Worm (Caenorhabditis elegans) whole organism, late embryonic: ENCODE measurements around the gene pph-6.

Experiments used
- C08G9.2 ChIP-seq: sonication (generic microtip); optimal IDR thresholded peaks from 2 replicates; lab custom pipeline; 2016; ENCODE audit warnings: mild to moderate bottlenecking, missing genetic modification characterization, moderate library complexity, missing compliant biosample characterization
- C38D4.7 ChIP-seq: fragments of 200-800 bp; sonication (Bioruptor generic); optimal IDR thresholded peaks from 2 replicates; lab custom pipeline; 2018; ENCODE audit warnings: mild to moderate bottlenecking, missing genetic modification characterization, moderate library complexity, missing compliant biosample characterization
- K02D7.2 ChIP-seq: sonication (generic microtip); optimal IDR thresholded peaks from 2 replicates; lab custom pipeline; 2017; ENCODE audit warnings: mild to moderate bottlenecking, missing genetic modification characterization, missing compliant biosample characterization
- K09A11.1 ChIP-seq: sonication (generic microtip); optimal IDR thresholded peaks from 2 replicates; lab custom pipeline; 2017; ENCODE audit warnings: antibody characterized with exemption, mild to moderate bottlenecking, missing genetic modification characterization, missing compliant biosample characterization; ENCODE audit not compliant: insufficient read depth
- T23F11.4 ChIP-seq: fragments of 200-800 bp; sonication (Bioruptor generic); optimal IDR thresholded peaks from 2 replicates; lab custom pipeline; 2018; ENCODE audit warnings: mild to moderate bottlenecking, missing genetic modification characterization, missing compliant biosample characterization
- ama-1 ChIP-seq: fragments of 150-350 bp; optimal IDR thresholded peaks from 2 replicates; lab custom pipeline; 2014
- ceh-14 ChIP-seq: sonication (generic microtip); optimal IDR thresholded peaks from 2 replicates; lab custom pipeline; 2016; ENCODE audit warnings: missing genotype, missing genetic modification characterization, missing compliant biosample characterization
- ceh-18 ChIP-seq: sonication (generic microtip); optimal IDR thresholded peaks from 2 replicates; lab custom pipeline; 2016; ENCODE audit warnings: missing genetic modification characterization, missing compliant biosample characterization
- ceh-19 ChIP-seq: fragments of 200-800 bp; sonication (Bioruptor generic); optimal IDR thresholded peaks from 2 replicates; lab custom pipeline; 2018; ENCODE audit warnings: mild to moderate bottlenecking, missing genetic modification characterization, missing compliant biosample characterization
- ceh-24 ChIP-seq: sonication (generic microtip); optimal IDR thresholded peaks from 2 replicates; lab custom pipeline; 2016; ENCODE audit warnings: mild to moderate bottlenecking, missing genetic modification characterization, missing compliant biosample characterization
- ceh-31 ChIP-seq: sonication (generic microtip); optimal IDR thresholded peaks from 2 replicates; lab custom pipeline; 2016; ENCODE audit warnings: missing genetic modification characterization, missing compliant biosample characterization
- ceh-34 ChIP-seq: sonication (generic microtip); optimal IDR thresholded peaks from 2 replicates; lab custom pipeline; 2016; ENCODE audit warnings: mild to moderate bottlenecking, missing genetic modification characterization, missing compliant biosample characterization
- ceh-45 ChIP-seq: fragments of 200-800 bp; sonication (Bioruptor generic); IDR thresholded peaks from 2 replicates; pipeline ENCODE4 v1.3.6; 2022; ENCODE audit warnings: missing genetic modification reagents, missing genetic modification characterization, missing compliant biosample characterization
- ceh-48 ChIP-seq: sonication (generic microtip); optimal IDR thresholded peaks from 2 replicates; lab custom pipeline; 2016; ENCODE audit warnings: missing genetic modification characterization, inconsistent platforms, missing compliant biosample characterization
- ceh-6 ChIP-seq: fragments of 200-800 bp; sonication (Bioruptor generic); optimal IDR thresholded peaks from 2 replicates; lab custom pipeline; 2018; ENCODE audit warnings: mild to moderate bottlenecking, missing genetic modification characterization, missing compliant biosample characterization
- che-1 ChIP-seq: sonication (generic microtip); optimal IDR thresholded peaks from 2 replicates; lab custom pipeline; 2016; ENCODE audit warnings: mild to moderate bottlenecking, missing genetic modification characterization, missing compliant biosample characterization
- dve-1 ChIP-seq: sonication (generic microtip); optimal IDR thresholded peaks from 2 replicates; lab custom pipeline; 2017; ENCODE audit warnings: antibody characterized with exemption, mild to moderate bottlenecking, missing genetic modification characterization, missing compliant biosample characterization
- elt-2 ChIP-seq: sonication (generic microtip); optimal IDR thresholded peaks from 2 replicates; lab custom pipeline; 2016; ENCODE audit warnings: missing genetic modification reagents, missing genetic modification characterization, missing compliant biosample characterization
- ets-4 ChIP-seq: sonication (generic microtip); optimal IDR thresholded peaks from 2 replicates; lab custom pipeline; 2016; ENCODE audit warnings: missing genetic modification characterization, missing compliant biosample characterization
- eyg-1 ChIP-seq: sonication (generic microtip); optimal IDR thresholded peaks from 2 replicates; lab custom pipeline; 2016; ENCODE audit warnings: missing genotype, missing genetic modification characterization, missing compliant biosample characterization
- fax-1 ChIP-seq: sonication (generic microtip); optimal IDR thresholded peaks from 2 replicates; lab custom pipeline; 2016; ENCODE audit warnings: missing genotype, missing genetic modification characterization, missing compliant biosample characterization
- fkh-10 ChIP-seq: fragments of 150-350 bp; optimal IDR thresholded peaks from 2 replicates; lab custom pipeline; 2014; ENCODE audit warnings: missing biosample characterization, missing genetic modification reagents, missing genetic modification characterization
- fkh-6 ChIP-seq: sonication (generic microtip); optimal IDR thresholded peaks from 2 replicates; lab custom pipeline; 2016; ENCODE audit warnings: missing genetic modification characterization, missing compliant biosample characterization
- gmeb-2 ChIP-seq: sonication (generic microtip); optimal IDR thresholded peaks from 2 replicates; lab custom pipeline; 2016; ENCODE audit warnings: missing genetic modification characterization, inconsistent platforms, missing compliant biosample characterization
- hlh-30 ChIP-seq: sonication (generic microtip); optimal IDR thresholded peaks from 2 replicates; lab custom pipeline; 2017; ENCODE audit warnings: antibody characterized with exemption, missing genetic modification characterization, missing compliant biosample characterization; ENCODE audit not compliant: insufficient read depth
- hlh-6 ChIP-seq: sonication (generic microtip); optimal IDR thresholded peaks from 2 replicates; lab custom pipeline; 2016; ENCODE audit warnings: missing genotype, missing genetic modification characterization, missing compliant biosample characterization
- lin-11 ChIP-seq: fragments of 200-800 bp; sonication (Bioruptor generic); optimal IDR thresholded peaks from 2 replicates; lab custom pipeline; 2018; ENCODE audit warnings: mild to moderate bottlenecking, missing genetic modification characterization, missing compliant biosample characterization
- nhr-11 ChIP-seq: fragments of 150-350 bp; optimal IDR thresholded peaks from 2 replicates; lab custom pipeline; 2014; ENCODE audit warnings: missing biosample characterization, missing genetic modification characterization
- odd-2 ChIP-seq: sonication (generic microtip); optimal IDR thresholded peaks from 2 replicates; lab custom pipeline; 2017; ENCODE audit warnings: antibody characterized with exemption, mild to moderate bottlenecking, missing genetic modification characterization, missing compliant biosample characterization
- pat-9 ChIP-seq: fragments of 200-800 bp; sonication (Bioruptor generic); optimal IDR thresholded peaks from 2 replicates; lab custom pipeline; 2018; ENCODE audit warnings: mild to moderate bottlenecking, missing genetic modification characterization, moderate library complexity, missing compliant biosample characterization
- pax-1 ChIP-seq: fragments of 150-350 bp; optimal IDR thresholded peaks from 2 replicates; lab custom pipeline; 2014; ENCODE audit warnings: missing biosample characterization, missing genetic modification characterization
- pha-2 ChIP-seq: sonication (generic microtip); optimal IDR thresholded peaks from 2 replicates; lab custom pipeline; 2017; ENCODE audit warnings: mild to moderate bottlenecking, missing genetic modification characterization, missing compliant biosample characterization
- pha-4 ChIP-seq: fragments of 150-350 bp; optimal IDR thresholded peaks from 2 replicates; lab custom pipeline; 2018; ENCODE audit warnings: missing biosample characterization, missing genetic modification reagents, missing genetic modification characterization
- pqm-1 ChIP-seq: sonication (generic microtip); optimal IDR thresholded peaks from 2 replicates; lab custom pipeline; 2016; ENCODE audit warnings: missing genetic modification characterization, missing compliant biosample characterization
- pros-1 ChIP-seq: fragments of 150-350 bp; optimal IDR thresholded peaks from 2 replicates; lab custom pipeline; 2014; ENCODE audit warnings: missing biosample characterization, missing genetic modification reagents, missing genetic modification characterization
- sdc-2 ChIP-seq: sonication (generic microtip); optimal IDR thresholded peaks from 2 replicates; lab custom pipeline; 2016; ENCODE audit warnings: missing genotype, missing genetic modification characterization, missing compliant biosample characterization
- sox-4 ChIP-seq: sonication (generic microtip); optimal IDR thresholded peaks from 2 replicates; lab custom pipeline; 2017; ENCODE audit warnings: mild to moderate bottlenecking, missing genetic modification characterization, inconsistent platforms, missing compliant biosample characterization
- unc-3 ChIP-seq, 2 experiments: fragments of 200-800 bp in 1 of 2; sonication (Bioruptor generic) in 1 of 2; sonication (generic microtip) in 1 of 2; conservative IDR thresholded peaks in 1 of 2; optimal IDR thresholded peaks in 1 of 2; 2 replicates each; pipeline versions ENCODE4 v1.3.6 to Lab custom; 2016 to 2022; ENCODE audit warnings: missing compliant biosample characterization in 2 of 2, missing genetic modification characterization in 2 of 2, missing genetic modification reagents in 1 of 2
- unc-42 ChIP-seq: sonication (generic microtip); optimal IDR thresholded peaks from 2 replicates; lab custom pipeline; 2016; ENCODE audit warnings: missing genotype, missing genetic modification characterization, missing compliant biosample characterization
- unc-86 ChIP-seq: sonication (generic microtip); optimal IDR thresholded peaks from 2 replicates; lab custom pipeline; 2016; ENCODE audit warnings: missing genetic modification characterization, missing compliant biosample characterization

The pph-6 gene

ce11 chrIII:3486055-3486454 lies 24.6 kb downstream of the pph-6 start:
- TF ChIP-seq ama-1 (lab: Kevin White, UChicago), result no peak
- TF ChIP-seq pha-2 (tag; lab: Kevin White, UChicago), result no peak
- TF ChIP-seq ceh-45, result no peak
- TF ChIP-seq K09A11.1, result no peak
- no peak for TF ChIP-seq ceh-14
- TF ChIP-seq ets-4, result no peak
- no peak for TF ChIP-seq pax-1 (tag; lab: Kevin White, UChicago)
- no peak for TF ChIP-seq ceh-34 (tag; lab: Kevin White, UChicago)
- no peak for TF ChIP-seq pqm-1 (tag; lab: Kevin White, UChicago)
- no peak for TF ChIP-seq fkh-10 (GFP tag; lab: Kevin White, UChicago)
- TF ChIP-seq C08G9.2 (tag; lab: Kevin White, UChicago), result no peak
- TF ChIP-seq unc-42 (tag; lab: Kevin White, UChicago), result no peak
- TF ChIP-seq che-1 (tag; lab: Kevin White, UChicago), result no peak
- no peak for TF ChIP-seq C38D4.7 (GFP tag; lab: Kevin White, UChicago)

- no peak for TF ChIP-seq eyg-1
- TF ChIP-seq K02D7.2, result no peak
- TF ChIP-seq ceh-24, result no peak
- TF ChIP-seq C38D4.7 (GFP tag; lab: Kevin White, UChicago), result no peak
- no peak for TF ChIP-seq ceh-6 (GFP tag; lab: Kevin White, UChicago)
- no peak for TF ChIP-seq ceh-18
- no peak for TF ChIP-seq T23F11.4
- no peak for TF ChIP-seq fkh-6 (tag; lab: Kevin White, UChicago)
- no peak for TF ChIP-seq sdc-2 (tag; lab: Kevin White, UChicago)
- TF ChIP-seq elt-2 (tag; lab: Kevin White, UChicago), result no peak
- TF ChIP-seq lin-11 (tag; lab: Kevin White, UChicago), result no peak
- TF ChIP-seq odd-2 (tag; lab: Kevin White, UChicago), result no peak
- TF ChIP-seq pha-2 (tag; lab: Kevin White, UChicago), result no peak
- TF ChIP-seq K09A11.1, result no peak
- TF ChIP-seq ceh-19 (GFP tag; lab: Kevin White, UChicago), result no peak
- TF ChIP-seq unc-3 (GFP tag; conservative IDR thresholded peaks at IDR 0.05; lab: Robert Waterston, UW), result no peak
- TF ChIP-seq unc-3 (tag; optimal IDR thresholded peaks at IDR 0.05; lab: Kevin White, UChicago), result no peak
- no peak for TF ChIP-seq hlh-6 (tag; lab: Kevin White, UChicago)
- TF ChIP-seq pha-4 (tag; lab: Kevin White, UChicago), result no peak
Observed at ce11 chrIII:3487133-3487532, 25.6 kb downstream of the pph-6 start.

- TF ChIP-seq gmeb-2 (tag; lab: Kevin White, UChicago) (no peak), unc-86 (no peak), ceh-48 (no peak), T23F11.4 (no peak), elt-2 (tag; lab: Kevin White, UChicago) (no peak)
Observed at ce11 chrIII:3488224-3488623, 26.7 kb downstream of the pph-6 start, which contains the start of gene C34C12.7. Gene C34C12.7 (minus strand): TSS chrIII:3488341.

- no peak for TF ChIP-seq ceh-19 (GFP tag; lab: Kevin White, UChicago)
- no peak for TF ChIP-seq ceh-31 (tag; lab: Kevin White, UChicago)
- no peak for TF ChIP-seq hlh-30
- TF ChIP-seq dve-1 (tag; lab: Kevin White, UChicago), result no peak
- TF ChIP-seq unc-3 (GFP tag; conservative IDR thresholded peaks at IDR 0.05; lab: Robert Waterston, UW), result no peak
- no peak for TF ChIP-seq unc-3 (tag; optimal IDR thresholded peaks at IDR 0.05; lab: Kevin White, UChicago)
- TF ChIP-seq sox-4, result no peak
- no peak for TF ChIP-seq nhr-11
- no peak for TF ChIP-seq unc-86
- no peak for TF ChIP-seq pat-9 (tag; lab: Kevin White, UChicago)
- no peak for TF ChIP-seq pros-1 (tag; lab: Kevin White, UChicago)
- no peak for TF ChIP-seq ceh-48
- no peak for TF ChIP-seq pha-4 (tag; lab: Kevin White, UChicago)
- no peak for TF ChIP-seq fax-1 (tag; lab: Kevin White, UChicago)
Observed at ce11 chrIII:3493138-3493537, 31.6 kb downstream of the pph-6 start, which contains the start of gene gly-14. Gene gly-14 (minus strand): TSS chrIII:3493238.
